Worm (Caenorhabditis elegans): Measurements from ENCODE around the gene Y53C12A.3.
"Not testable (repeated sequence)": the region's sequence is repeated elsewhere in the genome, so short reads cannot be mapped to it uniquely, and the experiment has no call there.

Y53C12A.3 gene

DNA sequence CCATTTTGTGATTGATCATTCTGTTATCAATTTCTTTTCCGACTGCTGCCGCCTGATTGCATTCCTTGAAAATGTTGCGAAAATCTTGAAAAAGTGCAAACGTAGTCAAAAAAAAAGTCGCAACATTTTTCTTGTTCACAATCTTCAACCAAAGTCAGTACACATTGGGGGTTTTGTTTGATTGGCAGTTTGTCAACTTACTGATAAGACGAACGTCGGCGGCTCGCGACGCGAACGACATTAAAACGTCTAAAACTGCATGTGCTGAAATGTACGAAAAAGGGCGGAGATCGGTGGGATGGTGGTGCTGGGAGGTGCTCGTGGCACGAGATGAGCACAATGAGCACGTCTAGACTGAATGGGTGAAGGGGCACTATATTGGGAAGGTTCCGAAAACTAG lies 32.8 kb upstream of the Y53C12A.3 start (continued):
- TF ChIP-seq lin-38 (GFP tag; IDR thresholded peaks at IDR 0.05), result peak; percentile 48; the same call in 1 of the 2 replicates
- no peak for TF ChIP-seq nhr-237 (tag; optimal IDR thresholded peaks at IDR 0.05)
- peak; percentile 5 for TF ChIP-seq mes-2 (tag; optimal IDR thresholded peaks at IDR 0.05; ENCODE audit: poor library complexity, severe bottlenecking)
- TF ChIP-seq set-16 (GFP tag; IDR thresholded peaks at IDR 0.05), result peak; percentile 37; the same call in 1 of the 2 replicates
- TF ChIP-seq jun-1 (tag; optimal IDR thresholded peaks at IDR 0.05), result no peak
- peak; percentile 38 for TF ChIP-seq spr-3 (GFP tag; optimal IDR thresholded peaks at IDR 0.05)
- peak; percentile 49; the same call in 1 of the 2 replicates for TF ChIP-seq lim-7 (GFP tag; IDR thresholded peaks at IDR 0.05)
- no peak for TF ChIP-seq zfp-2 (tag; optimal IDR thresholded peaks at IDR 0.05)
- TF ChIP-seq snpc-1.2 (GFP tag; IDR thresholded peaks at IDR 0.05), result 0 out of 2 replicates have a peak, but pooled peaks have one; percentile 13
- TF ChIP-seq mxl-3 (GFP tag; optimal IDR thresholded peaks at IDR 0.05), result peak; percentile 61
- peak; percentile 73 for TF ChIP-seq hlh-30 (tag; optimal IDR thresholded peaks at IDR 0.05; ENCODE audit: insufficient read depth)
- peak; percentile 62 for TF ChIP-seq T26A8.4 (GFP tag; IDR thresholded peaks at IDR 0.05)
- TF ChIP-seq nhr-28 (tag; optimal IDR thresholded peaks at IDR 0.05), result peak; percentile 62
- no peak for TF ChIP-seq nhr-25 (tag; optimal IDR thresholded peaks at IDR 0.05; ENCODE audit: borderline replicate concordance, insufficient read depth)
- TF ChIP-seq mep-1 (tag; optimal IDR thresholded peaks at IDR 0.05), result peak; percentile 31
- no peak for TF ChIP-seq R02D3.7 (tag; optimal IDR thresholded peaks at IDR 0.05)
- TF ChIP-seq vab-7 (GFP tag; IDR thresholded peaks at IDR 0.05), result no peak
- peak; percentile 92 for TF ChIP-seq php-3 (GFP tag; IDR thresholded peaks at IDR 0.05)

DNA sequence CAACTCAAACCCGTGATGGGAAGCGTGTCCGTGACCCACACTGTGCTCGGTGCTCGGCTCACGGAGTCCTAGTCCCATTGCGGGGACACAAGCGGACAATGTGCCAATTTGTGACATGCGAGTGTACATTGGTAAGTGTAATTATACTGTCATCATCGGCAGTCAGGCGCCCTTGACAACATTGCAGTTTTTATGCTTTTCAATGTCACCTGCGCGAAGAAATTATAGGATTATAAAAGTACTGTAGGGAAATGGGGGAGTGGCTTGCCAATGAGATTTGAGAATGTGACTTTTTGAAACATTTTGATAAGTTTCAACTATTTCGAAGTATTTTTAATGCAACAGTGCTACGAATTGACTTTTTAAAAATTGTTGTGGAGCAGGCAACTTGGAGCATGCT lies 29.7 kb upstream of the Y53C12A.3 start:
- TF ChIP-seq F44E2.7 (GFP tag; IDR thresholded peaks at IDR 0.05), result no peak
- TF ChIP-seq daf-8 (GFP tag; IDR thresholded peaks at IDR 0.05), result no peak
- no peak for TF ChIP-seq gei-8 (GFP tag; optimal IDR thresholded peaks at IDR 0.05)
- no peak for TF ChIP-seq lin-39 (tag; optimal IDR thresholded peaks at IDR 0.05)
- no peak for TF ChIP-seq unc-39 (tag; optimal IDR thresholded peaks at IDR 0.05)
- TF ChIP-seq pha-4 (GFP tag; IDR thresholded peaks at IDR 0.05), result no peak
- no peak for TF ChIP-seq pha-4 (tag; optimal IDR thresholded peaks at IDR 0.05)
- TF ChIP-seq nhr-11 (tag; optimal IDR thresholded peaks at IDR 0.05), result no peak
- no peak for TF ChIP-seq F26F4.8 (GFP tag; conservative IDR thresholded peaks at IDR 0.05)
- TF ChIP-seq madf-5 (GFP tag; IDR thresholded peaks at IDR 0.05), result no peak
- TF ChIP-seq tag-97 (GFP tag; IDR thresholded peaks at IDR 0.05), result no peak
- peak; percentile 95 for TF ChIP-seq aha-1 (tag)
- no peak for TF ChIP-seq egl-27 (tag; optimal IDR thresholded peaks at IDR 0.05)
- TF ChIP-seq ceh-28 (tag; optimal IDR thresholded peaks at IDR 0.05), result no peak
- TF ChIP-seq lsy-2 (tag; optimal IDR thresholded peaks at IDR 0.05), result peak in 1 of 2 experiments; percentile 4
- no peak for TF ChIP-seq D1046.2 (GFP tag; IDR thresholded peaks at IDR 0.05)
- no peak for TF ChIP-seq php-3 (GFP tag; IDR thresholded peaks at IDR 0.05)

DNA sequence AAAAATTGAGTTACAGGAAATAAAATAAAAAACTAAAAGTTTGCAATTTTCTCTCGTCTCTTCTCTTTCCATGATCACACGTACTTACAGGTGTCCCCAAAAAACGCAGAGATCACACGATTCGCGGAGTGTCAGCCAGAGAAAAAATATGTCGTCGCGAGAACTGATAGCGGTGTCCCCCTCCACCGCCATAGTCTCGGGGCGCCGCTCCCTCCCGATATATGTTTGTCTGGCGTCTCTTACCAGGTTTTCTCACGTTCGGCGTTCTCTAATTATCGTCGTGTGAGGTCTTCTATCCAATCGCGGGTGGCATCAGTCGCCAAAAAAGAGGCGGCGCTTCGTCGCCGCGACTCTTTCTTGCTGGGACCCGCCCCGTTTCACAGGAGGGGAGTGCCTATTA lies 25.8 kb upstream of the Y53C12A.3 start, which contains the start of gene mab-3:
TSS of gene mab-3 (plus strand) at position 328 of the 400 bp plus-strand sequence.
- TF ChIP-seq egl-43 (GFP tag; IDR thresholded peaks at IDR 0.05) (0 out of 2 replicates have a peak, but pooled peaks have one; percentile 15), hmg-1.1 (GFP tag; IDR thresholded peaks at IDR 0.05) (0 out of 2 replicates have a peak, but pooled peaks have one; percentile 41), dmd-6 (GFP tag; IDR thresholded peaks at IDR 0.05) (peak; percentile 59), tra-1 (GFP tag; IDR thresholded peaks at IDR 0.05) (peak; percentile 98), php-3 (GFP tag; IDR thresholded peaks at IDR 0.05) (peak; percentile 70), pha-4 (GFP tag; IDR thresholded peaks at IDR 0.05) (peak; percentile 17; the same call in 1 of the 2 replicates), lin-1 (GFP tag; IDR thresholded peaks at IDR 0.05) (0 out of 2 replicates have a peak, but pooled peaks have one; percentile 46), set-16 (GFP tag; IDR thresholded peaks at IDR 0.05) (peak; percentile 67), hlh-11 (tag; optimal IDR thresholded peaks at IDR 0.05) (peak; percentile 51), arid-1 (GFP tag; conservative IDR thresholded peaks at IDR 0.05) (0 out of 2 replicates have a peak, but pooled peaks have one; percentile 18), ceh-20 (GFP tag; IDR thresholded peaks at IDR 0.05) (0 out of 2 replicates have a peak, but pooled peaks have one; percentile 13)
- not testable (repeated sequence) for TF ChIP-seq pha-4 (tag; optimal IDR thresholded peaks at IDR 0.05)
